Worm (Caenorhabditis elegans): ENCODE results near the gene C27H5.12.

Gene C27H5.12

ce11 chrII:7203110-7203509 is 41.7 kb upstream of the C27H5.12 start, which contains the start of gene srd-56:
Gene srd-56 (minus strand): TSS chrII:7203210.
- TF ChIP-seq pqm-1 (tag; optimal IDR thresholded peaks at IDR 0.05) (no peak), php-3 (GFP tag; IDR thresholded peaks at IDR 0.05) (no peak), Y5F2A.4 (GFP tag; optimal IDR thresholded peaks at IDR 0.05) (no peak), dve-1 (tag; optimal IDR thresholded peaks at IDR 0.05; ENCODE audit: insufficient read depth) (no peak), F44E2.7 (GFP tag; IDR thresholded peaks at IDR 0.05) (no peak), snpc-1.2 (GFP tag; IDR thresholded peaks at IDR 0.05) (no peak), snpc-4 (tag; optimal IDR thresholded peaks at IDR 0.05) (no peak), saeg-2 (GFP tag; IDR thresholded peaks at IDR 0.05) (no peak), hmg-1.1 (GFP tag; IDR thresholded peaks at IDR 0.05) (no peak)

ce11 chrII:7200051-7200599 is 38.7 kb upstream of the C27H5.12 start, which contains the start of gene pcrg-1:
Gene pcrg-1 (plus strand): TSS chrII:7200549.
- TF ChIP-seq unc-39 (tag; optimal IDR thresholded peaks at IDR 0.05) = no peak
- peak; percentile 73 for TF ChIP-seq mes-2 (tag; optimal IDR thresholded peaks at IDR 0.05; ENCODE audit: poor library complexity, severe bottlenecking)
- TF ChIP-seq ceh-44 (GFP tag; IDR thresholded peaks at IDR 0.05) = peak; percentile 62; the same call in 1 of the 2 replicates
- peak; percentile 83 for TF ChIP-seq tra-1 (GFP tag; IDR thresholded peaks at IDR 0.05)
- no peak for TF ChIP-seq daf-12 (tag; optimal IDR thresholded peaks at IDR 0.05)
- peak; percentile 82 for TF ChIP-seq Y5F2A.4 (GFP tag; optimal IDR thresholded peaks at IDR 0.05)
- TF ChIP-seq ceh-32 (tag; optimal IDR thresholded peaks at IDR 0.05; ENCODE audit: poor library complexity) = no peak
- TF ChIP-seq attf-4 (tag; optimal IDR thresholded peaks at IDR 0.05) = no peak
- peak; percentile 91 for TF ChIP-seq T26A8.4 (GFP tag; IDR thresholded peaks at IDR 0.05)
- TF ChIP-seq nhr-237 (tag; optimal IDR thresholded peaks at IDR 0.05) = no peak
- peak; percentile 94 for TF ChIP-seq dmd-8 (GFP tag; IDR thresholded peaks at IDR 0.05)
- peak in 1 of 2 experiments; percentile 81 for TF ChIP-seq unc-62 (GFP tag; optimal IDR thresholded peaks at IDR 0.05 in 1 of 2)
- no peak for TF ChIP-seq unc-62 (tag; optimal IDR thresholded peaks at IDR 0.05)
- TF ChIP-seq cey-2 (tag; optimal IDR thresholded peaks at IDR 0.05; ENCODE audit: borderline replicate concordance, insufficient read depth) = no peak
- TF ChIP-seq skn-1 (tag; optimal IDR thresholded peaks at IDR 0.05) = no peak
- no peak for TF ChIP-seq nhr-28 (tag; optimal IDR thresholded peaks at IDR 0.05)
- TF ChIP-seq sdz-12 (GFP tag; optimal IDR thresholded peaks at IDR 0.05) = no peak
- peak in 1 of 2 experiments; percentile 69 for TF ChIP-seq lsy-2 (tag; optimal IDR thresholded peaks at IDR 0.05)
- TF ChIP-seq nhr-42 (GFP tag; IDR thresholded peaks at IDR 0.05) = peak; percentile 84
- TF ChIP-seq nhr-6 (tag; optimal IDR thresholded peaks at IDR 0.05) = peak; percentile 77
- peak; percentile 76 for TF ChIP-seq ctbp-1 (GFP tag; IDR thresholded peaks at IDR 0.05)
- peak; percentile 21 for TF ChIP-seq ZK337.2 (GFP tag; IDR thresholded peaks at IDR 0.05)
- TF ChIP-seq unc-130 (GFP tag; optimal IDR thresholded peaks at IDR 0.05) = peak; percentile 47
- TF ChIP-seq mdl-1 (tag; optimal IDR thresholded peaks at IDR 0.05) = no peak
- TF ChIP-seq ztf-7 (tag; optimal IDR thresholded peaks at IDR 0.05) = peak; percentile 57
- peak; percentile 35 for TF ChIP-seq T20F7.1 (GFP tag; optimal IDR thresholded peaks at IDR 0.05)
- no peak for TF ChIP-seq jun-1 (tag; optimal IDR thresholded peaks at IDR 0.05)
- peak; percentile 51; the same call in 1 of the 2 replicates for TF ChIP-seq zfp-3 (GFP tag; conservative IDR thresholded peaks at IDR 0.05)
- TF ChIP-seq ces-1 (GFP tag; optimal IDR thresholded peaks at IDR 0.05) = no peak
- TF ChIP-seq rbr-2 (tag; optimal IDR thresholded peaks at IDR 0.05) = peak; percentile 74
- peak; percentile 66 for TF ChIP-seq lin-1 (GFP tag; IDR thresholded peaks at IDR 0.05)
- peak; percentile 70 for TF ChIP-seq lir-3 (tag; optimal IDR thresholded peaks at IDR 0.05)
- TF ChIP-seq pha-4 (GFP tag; IDR thresholded peaks at IDR 0.05) = peak; percentile 89
- peak; percentile 42 for TF ChIP-seq pha-4 (tag; optimal IDR thresholded peaks at IDR 0.05)
- no peak for TF ChIP-seq ceh-82 (tag; optimal IDR thresholded peaks at IDR 0.05)
- TF ChIP-seq nhr-41 (GFP tag; IDR thresholded peaks at IDR 0.05) = peak; percentile 89
- TF ChIP-seq madf-9 (GFP tag; conservative IDR thresholded peaks at IDR 0.05) = peak; percentile 80
- TF ChIP-seq aly-2 (tag; optimal IDR thresholded peaks at IDR 0.05) = no peak
- peak; percentile 73; the same call in 1 of the 2 replicates for TF ChIP-seq daf-8 (GFP tag; IDR thresholded peaks at IDR 0.05)
- TF ChIP-seq F44E2.7 (GFP tag; IDR thresholded peaks at IDR 0.05) = peak; percentile 55; the same call in 1 of the 2 replicates
- peak; percentile 73 for TF ChIP-seq F49E8.2 (tag; optimal IDR thresholded peaks at IDR 0.05; ENCODE audit: borderline replicate concordance)
- peak; percentile 89 for TF ChIP-seq aha-1 (tag)
- TF ChIP-seq egl-27 (tag; optimal IDR thresholded peaks at IDR 0.05) = no peak

All from whole organism, L4 larva.